Worm (Caenorhabditis elegans) whole organism, L1 larva: ENCODE data around the gene dhgd-1.

Experiments used
- C34B4.2 ChIP-seq: sonication (generic microtip); optimal IDR thresholded peaks from 2 replicates; lab custom pipeline; 2017; ENCODE audit warnings: mild to moderate bottlenecking, missing genetic modification characterization, missing compliant biosample characterization
- aly-2 ChIP-seq: fragments of 150-350 bp; optimal IDR thresholded peaks from 2 replicates; lab custom pipeline; 2014; ENCODE audit warnings: missing biosample characterization, missing genetic modification characterization
- blmp-1 ChIP-seq: fragments of 150-350 bp; optimal IDR thresholded peaks from 2 replicates; lab custom pipeline; 2014; ENCODE audit warnings: missing biosample characterization, missing genetic modification characterization
- hpl-2 ChIP-seq: fragments of 150-350 bp; optimal IDR thresholded peaks from 2 replicates; lab custom pipeline; 2014; ENCODE audit warnings: missing biosample characterization, missing genetic modification reagents, missing genetic modification characterization
- irx-1 ChIP-seq: sonication (generic microtip); optimal IDR thresholded peaks from 2 replicates; lab custom pipeline; 2016; ENCODE audit warnings: missing genetic modification characterization, missing compliant biosample characterization
- lin-14 ChIP-seq: fragments of 200-800 bp; sonication (Bioruptor generic); optimal IDR thresholded peaks from 2 replicates; lab custom pipeline; 2018; ENCODE audit warnings: mild to moderate bottlenecking, missing genetic modification characterization, moderate library complexity, missing compliant biosample characterization
- lin-39 ChIP-seq: fragments of 150-350 bp; optimal IDR thresholded peaks from 2 replicates; lab custom pipeline; 2014; ENCODE audit warnings: missing biosample characterization, missing genetic modification reagents, missing genetic modification characterization
- nhr-28 ChIP-seq: fragments of 150-350 bp; optimal IDR thresholded peaks from 2 replicates; lab custom pipeline; 2014; ENCODE audit warnings: missing biosample characterization, missing genetic modification characterization

ce11 chrII:11537606-11538016, 14.3 kb downstream of the dhgd-1 start:
- no peak for TF ChIP-seq irx-1 (tag; lab: Kevin White, UChicago)
- no peak for TF ChIP-seq blmp-1 (tag; lab: Kevin White, UChicago)
- TF ChIP-seq nhr-28 (tag; lab: Kevin White, UChicago): no peak
- TF ChIP-seq aly-2 (tag; lab: Kevin White, UChicago): no peak
- no peak for TF ChIP-seq lin-14 (GFP tag; lab: Kevin White, UChicago)
- TF ChIP-seq C34B4.2 (tag; lab: Kevin White, UChicago): no peak
- no peak for TF ChIP-seq lin-39
- TF ChIP-seq hpl-2 (GFP tag; lab: Kevin White, UChicago): no peak
